Worm (Caenorhabditis elegans): Measurements from ENCODE around the gene K08D8.3.

- no peak for TF ChIP-seq snpc-4 (tag; optimal IDR thresholded peaks at IDR 0.05)
- no peak for TF ChIP-seq lin-39 (tag; optimal IDR thresholded peaks at IDR 0.05)
- no peak for TF ChIP-seq zag-1 (tag; optimal IDR thresholded peaks at IDR 0.05)
- no peak for TF ChIP-seq elt-3 (tag; optimal IDR thresholded peaks at IDR 0.05)
- no peak for TF ChIP-seq unc-62 (GFP tag; optimal IDR thresholded peaks at IDR 0.05)
- TF ChIP-seq ztf-11 (tag; optimal IDR thresholded peaks at IDR 0.05) = no peak
- no peak for TF ChIP-seq dmd-4 (tag; optimal IDR thresholded peaks at IDR 0.05)
- TF ChIP-seq nhr-21 (tag; optimal IDR thresholded peaks at IDR 0.05) = no peak
- no peak for TF ChIP-seq ceh-16 (tag; optimal IDR thresholded peaks at IDR 0.05)
- no peak for TF ChIP-seq ztf-4 (tag; optimal IDR thresholded peaks at IDR 0.05)
- no peak for TF ChIP-seq skn-1 (tag; optimal IDR thresholded peaks at IDR 0.05)
- no peak for TF ChIP-seq nhr-23 (tag; optimal IDR thresholded peaks at IDR 0.05)
- no peak for TF ChIP-seq nhr-11 (tag; optimal IDR thresholded peaks at IDR 0.05)
Observed at ce11 chrIV:12901602-12902001, 4.9 kb downstream of the K08D8.3 start.

Data from whole organism, L2 larva.